Fruit fly (Drosophila melanogaster) whole organism, embryonic: ENCODE data around the gene Ak3.

ENCODE experiments used
- Blimp-1 ChIP-seq: fragments of 200-800 bp; sonication (Bioruptor generic); optimal IDR thresholded peaks from 3 replicates; lab custom pipeline; 2018; ENCODE audit warnings: missing biosample characterization, missing genetic modification characterization, mild to moderate bottlenecking, moderate library complexity, missing genetic modification reagents
- CG10366 ChIP-seq: fragments of 200-800 bp; sonication (Bioruptor generic); IDR thresholded peaks from 2 replicates; pipeline ENCODE4 v1.3.6; 2022; ENCODE audit warnings: missing biosample characterization, missing genetic modification characterization
- CG11093 ChIP-seq: fragments of 200-800 bp; sonication (Bioruptor generic); IDR thresholded peaks from 3 replicates; pipeline ENCODE4 v1.3.6; 2022; ENCODE audit warnings: missing biosample characterization, missing genetic modification characterization
- CG11695 ChIP-seq: fragments of 200-800 bp; sonication (Bioruptor generic); IDR thresholded peaks from 3 replicates; pipeline ENCODE4 v1.3.6; 2022; ENCODE audit warnings: missing biosample characterization, missing genetic modification characterization
- CG6689 ChIP-seq: fragments of 200-800 bp; sonication (Bioruptor generic); IDR thresholded peaks from 2 replicates; pipeline ENCODE4 v1.3.6; 2022; ENCODE audit warnings: missing biosample characterization, missing genetic modification characterization
- CG6813 ChIP-seq: fragments of 200-800 bp; sonication (Bioruptor generic); optimal IDR thresholded peaks from 2 replicates; lab custom pipeline; 2017; ENCODE audit warnings: missing biosample characterization, missing genetic modification characterization, mild to moderate bottlenecking, moderate library complexity, missing genetic modification reagents
- Hr39 ChIP-seq: fragments of >200 bp; optimal IDR thresholded peaks from 2 replicates; lab custom pipeline; 2017
- Max ChIP-seq: fragments of 200-800 bp; sonication (Bioruptor generic); optimal IDR thresholded peaks from 2 replicates; lab custom pipeline; 2016; ENCODE audit warnings: missing biosample characterization, mild to moderate bottlenecking, missing genetic modification characterization
- gem ChIP-seq: fragments of 200-800 bp; sonication (Bioruptor generic); optimal IDR thresholded peaks from 2 replicates; lab custom pipeline; 2019; ENCODE audit warnings: missing biosample characterization, mild to moderate bottlenecking, missing genetic modification characterization, moderate library complexity

DNA sequence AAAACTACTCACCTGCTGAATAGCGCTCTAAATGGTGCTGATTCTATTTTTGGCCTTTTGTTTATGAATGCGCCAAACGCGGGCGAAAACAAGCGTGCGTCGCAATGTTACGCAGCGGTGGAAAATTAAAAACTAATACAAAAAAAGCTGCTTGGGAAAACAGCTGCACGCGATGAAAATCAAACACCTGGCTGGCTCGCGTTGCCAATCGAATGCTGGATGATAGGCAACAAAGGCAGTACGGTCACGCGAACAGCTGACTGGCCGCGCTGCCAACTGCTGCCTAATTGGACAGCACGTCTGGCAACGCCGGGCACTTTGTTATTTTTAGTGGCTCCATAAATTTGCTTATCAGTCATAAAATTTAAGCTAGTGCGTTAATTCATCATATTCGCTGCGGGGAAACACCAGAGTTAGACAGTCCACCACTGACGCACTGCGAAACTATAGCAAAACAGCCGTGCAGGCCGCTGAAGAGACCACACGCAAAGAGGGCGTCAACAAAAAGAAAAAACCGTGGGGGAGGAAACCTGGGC lies 20.9 kb downstream of the Ak3 start, which contains the start of the genes SelR and Tsp86D:
- TF ChIP-seq CG6689 (GFP tag; lab: Robert Waterston, UW), result no peak
- no peak for TF ChIP-seq CG10366 (GFP tag; lab: Robert Waterston, UW)
- peak; percentile 36 for TF ChIP-seq Max
- no peak for TF ChIP-seq CG6813 (GFP tag; lab: Kevin White, UChicago)
- TF ChIP-seq gem (tag; lab: Kevin White, UChicago), result no peak
- TF ChIP-seq Hr39 (lab: Kevin White, UChicago), result no peak
- 0 out of 3 replicates have a peak, but pooled peaks have one; percentile 26 for TF ChIP-seq CG11695 (GFP tag; lab: Robert Waterston, UW)
- no peak for TF ChIP-seq CG11093 (GFP tag; lab: Robert Waterston, UW)
- TF ChIP-seq Blimp-1 (GFP tag; lab: Kevin White, UChicago), result no peak
